Worm (Caenorhabditis elegans): ENCODE measurements around the gene Y38F1A.7.

The Y38F1A.7 gene

ce11 chrII:12969622-12970021 lies 28.0 kb downstream of the Y38F1A.7 start, which contains the start of gene Y38F1A.4:
TSS of gene Y38F1A.4 (minus strand) at chrII:12969722.
- TF ChIP-seq sma-3 (GFP tag; optimal IDR thresholded peaks at IDR 0.05) (no peak), skn-1 (tag; optimal IDR thresholded peaks at IDR 0.05) (no peak), F13H6.1 (tag; optimal IDR thresholded peaks at IDR 0.05) (no peak), unc-39 (tag; optimal IDR thresholded peaks at IDR 0.05) (no peak), lin-11 (tag; optimal IDR thresholded peaks at IDR 0.05) (no peak), R02D3.7 (tag; optimal IDR thresholded peaks at IDR 0.05) (no peak)

ce11 chrII:12968448-12968969 lies 29.1 kb downstream of the Y38F1A.7 start:
- TF ChIP-seq fos-1 (tag; optimal IDR thresholded peaks at IDR 0.05): no peak
- TF ChIP-seq snpc-4 (tag; optimal IDR thresholded peaks at IDR 0.05): peak; percentile 63
- TF ChIP-seq sma-3 (GFP tag; optimal IDR thresholded peaks at IDR 0.05): no peak
- TF ChIP-seq nhr-6 (tag; optimal IDR thresholded peaks at IDR 0.05): no peak
- TF ChIP-seq nhr-21 (tag; optimal IDR thresholded peaks at IDR 0.05): no peak
- no peak for TF ChIP-seq F13H6.1 (tag; optimal IDR thresholded peaks at IDR 0.05)

ce11 chrII:12966274-12966673 lies 31.3 kb downstream of the Y38F1A.7 start:
- TF ChIP-seq unc-39 (tag; optimal IDR thresholded peaks at IDR 0.05): no peak
- TF ChIP-seq elt-1 (tag; optimal IDR thresholded peaks at IDR 0.05): no peak
- no peak for TF ChIP-seq ztf-4 (tag; optimal IDR thresholded peaks at IDR 0.05)
- no peak for TF ChIP-seq lin-13 (GFP tag; optimal IDR thresholded peaks at IDR 0.05)
- TF ChIP-seq aly-2 (tag; optimal IDR thresholded peaks at IDR 0.05): no peak
- TF ChIP-seq mab-5 (tag; optimal IDR thresholded peaks at IDR 0.05): no peak
- no peak for TF ChIP-seq sma-3 (GFP tag; optimal IDR thresholded peaks at IDR 0.05)
- no peak for TF ChIP-seq peb-1 (tag; optimal IDR thresholded peaks at IDR 0.05)
- TF ChIP-seq nhr-21 (tag; optimal IDR thresholded peaks at IDR 0.05): no peak
- TF ChIP-seq lin-39 (tag; optimal IDR thresholded peaks at IDR 0.05): no peak
- TF ChIP-seq F13H6.1 (tag; optimal IDR thresholded peaks at IDR 0.05): no peak

ce11 chrII:12965589-12965988 lies 32.0 kb downstream of the Y38F1A.7 start:
- no peak for TF ChIP-seq Y55F3AM.14 (GFP tag; optimal IDR thresholded peaks at IDR 0.05)
- TF ChIP-seq ztf-4 (tag; optimal IDR thresholded peaks at IDR 0.05): no peak
- no peak for TF ChIP-seq nhr-23 (tag; optimal IDR thresholded peaks at IDR 0.05)
- no peak for TF ChIP-seq crh-2 (tag; optimal IDR thresholded peaks at IDR 0.05)
- TF ChIP-seq nhr-21 (tag; optimal IDR thresholded peaks at IDR 0.05): peak; percentile 27
- no peak for TF ChIP-seq snpc-4 (tag; optimal IDR thresholded peaks at IDR 0.05)
- TF ChIP-seq ztf-1 (GFP tag; conservative IDR thresholded peaks at IDR 0.05): no peak
- no peak for TF ChIP-seq fos-1 (tag; optimal IDR thresholded peaks at IDR 0.05)
- peak; percentile 33 for TF ChIP-seq peb-1 (tag; optimal IDR thresholded peaks at IDR 0.05)
- no peak for TF ChIP-seq elt-1 (tag; optimal IDR thresholded peaks at IDR 0.05)

ce11 chrII:12965538-12965588 lies 32.2 kb downstream of the Y38F1A.7 start, which contains the start of gene ptr-18:
TSS of gene ptr-18 (plus strand) at chrII:12965546.
- TF ChIP-seq sma-3 (GFP tag; optimal IDR thresholded peaks at IDR 0.05) (no peak), blmp-1 (tag; optimal IDR thresholded peaks at IDR 0.05; ENCODE audit: insufficient read depth) (no peak), Y55F3AM.14 (GFP tag; optimal IDR thresholded peaks at IDR 0.05) (no peak), unc-39 (tag; optimal IDR thresholded peaks at IDR 0.05) (no peak), ceh-16 (tag; optimal IDR thresholded peaks at IDR 0.05) (no peak)

ce11 chrII:12965138-12965537 lies 32.5 kb downstream of the Y38F1A.7 start:
- TF ChIP-seq nhr-12 (tag; optimal IDR thresholded peaks at IDR 0.05): no peak
- TF ChIP-seq elt-1 (tag; optimal IDR thresholded peaks at IDR 0.05): peak; percentile 75
- TF ChIP-seq nhr-10 (tag; optimal IDR thresholded peaks at IDR 0.05): no peak

ce11 chrII:12961743-12962142 lies 35.9 kb downstream of the Y38F1A.7 start:
- no peak for TF ChIP-seq nhr-23 (tag; optimal IDR thresholded peaks at IDR 0.05)
- peak; percentile 30 for TF ChIP-seq blmp-1 (tag; optimal IDR thresholded peaks at IDR 0.05; ENCODE audit: insufficient read depth)

- peak; percentile 31 for TF ChIP-seq nhr-21 (tag; optimal IDR thresholded peaks at IDR 0.05)
- peak; percentile 64 for TF ChIP-seq nhr-25 (tag; optimal IDR thresholded peaks at IDR 0.05)
- TF ChIP-seq blmp-1 (tag; optimal IDR thresholded peaks at IDR 0.05; ENCODE audit: insufficient read depth): peak; percentile 1
- no peak for TF ChIP-seq ZK546.5 (tag; optimal IDR thresholded peaks at IDR 0.05)
Measured at ce11 chrII:12961293-12961692, 36.3 kb downstream of the Y38F1A.7 start.

All from whole organism, L2 larva.